Worm (Caenorhabditis elegans): ENCODE data around the gene dim-1.

dim-1 gene

ce11 chrX:8019665-8020064 is 38.4 kb downstream of the dim-1 start (continued):
- TF ChIP-seq Y105C5A.15 (GFP tag; IDR thresholded peaks at IDR 0.05) (no peak), lin-13 (GFP tag; optimal IDR thresholded peaks at IDR 0.05) (peak; percentile 59), spr-1 (tag; optimal IDR thresholded peaks at IDR 0.05) (no peak), nhr-237 (tag; optimal IDR thresholded peaks at IDR 0.05) (no peak), nhr-111 (GFP tag; optimal IDR thresholded peaks at IDR 0.05) (peak; percentile 18), T20F7.1 (GFP tag; optimal IDR thresholded peaks at IDR 0.05) (peak; percentile 75), skn-1 (tag; optimal IDR thresholded peaks at IDR 0.05) (no peak), pqm-1 (tag; optimal IDR thresholded peaks at IDR 0.05) (peak; percentile 24), F37D6.2 (tag; optimal IDR thresholded peaks at IDR 0.05) (peak; percentile 57), dmd-6 (GFP tag; IDR thresholded peaks at IDR 0.05) (peak; percentile 89), unc-130 (GFP tag; optimal IDR thresholded peaks at IDR 0.05) (no peak), nhr-10 (tag; optimal IDR thresholded peaks at IDR 0.05) (peak; percentile 84), mep-1 (tag; optimal IDR thresholded peaks at IDR 0.05) (peak; percentile 93)

ce11 chrX:8018441-8018840 is 39.6 kb downstream of the dim-1 start:
- TF ChIP-seq lin-39 (tag; optimal IDR thresholded peaks at IDR 0.05) (no peak), ceh-62 (tag; optimal IDR thresholded peaks at IDR 0.05) (no peak), lim-7 (GFP tag; IDR thresholded peaks at IDR 0.05) (no peak), mxl-3 (GFP tag; optimal IDR thresholded peaks at IDR 0.05) (peak; percentile 60), ama-1 (optimal IDR thresholded peaks at IDR 0.05) (peak; percentile 88), ceh-32 (tag; optimal IDR thresholded peaks at IDR 0.05; ENCODE audit: poor library complexity) (no peak), dve-1 (tag; optimal IDR thresholded peaks at IDR 0.05; ENCODE audit: insufficient read depth) (peak; percentile 31), mep-1 (tag; optimal IDR thresholded peaks at IDR 0.05) (peak; percentile 35), hlh-30 (tag; optimal IDR thresholded peaks at IDR 0.05; ENCODE audit: insufficient read depth) (peak; percentile 78), madf-5 (GFP tag; IDR thresholded peaks at IDR 0.05) (no peak), nhr-6 (tag; optimal IDR thresholded peaks at IDR 0.05) (peak; percentile 10), zip-11 (GFP tag; IDR thresholded peaks at IDR 0.05) (no peak), lsy-2 (tag; optimal IDR thresholded peaks at IDR 0.05) (peak in 1 of 2 experiments; percentile 10), skn-1 (tag; optimal IDR thresholded peaks at IDR 0.05) (no peak), arid-1 (GFP tag; conservative IDR thresholded peaks at IDR 0.05) (no peak), ceh-28 (tag; optimal IDR thresholded peaks at IDR 0.05) (no peak), zfp-3 (GFP tag; conservative IDR thresholded peaks at IDR 0.05) (0 out of 2 replicates have a peak, but pooled peaks have one; percentile 27), nhr-28 (tag; optimal IDR thresholded peaks at IDR 0.05) (peak; percentile 23), hif-1 (tag; optimal IDR thresholded peaks at IDR 0.05) (peak in 1 of 2 experiments; percentile 5), ces-1 (GFP tag; optimal IDR thresholded peaks at IDR 0.05) (no peak), madf-9 (GFP tag; conservative IDR thresholded peaks at IDR 0.05) (no peak), dmd-6 (GFP tag; IDR thresholded peaks at IDR 0.05) (peak; percentile 55), mdl-1 (tag; optimal IDR thresholded peaks at IDR 0.05) (peak in 1 of 2 experiments; percentile 55), Y105C5A.15 (GFP tag; IDR thresholded peaks at IDR 0.05) (no peak), aha-1 (tag) (peak; percentile 63), pha-4 (GFP tag; IDR thresholded peaks at IDR 0.05) (0 out of 2 replicates have a peak, but pooled peaks have one; percentile 6), pha-4 (tag; optimal IDR thresholded peaks at IDR 0.05) (peak; percentile 10), spr-1 (tag; optimal IDR thresholded peaks at IDR 0.05) (no peak), egl-43 (GFP tag; IDR thresholded peaks at IDR 0.05) (peak; percentile 42; the same call in 1 of the 2 replicates), attf-4 (tag; optimal IDR thresholded peaks at IDR 0.05) (no peak), mdt-29 (GFP tag; IDR thresholded peaks at IDR 0.05) (peak; percentile 16; the same call in 1 of the 2 replicates), ceh-20 (GFP tag; IDR thresholded peaks at IDR 0.05) (0 out of 2 replicates have a peak, but pooled peaks have one; percentile 26), hlh-11 (tag; optimal IDR thresholded peaks at IDR 0.05) (peak; percentile 70), nhr-41 (GFP tag; IDR thresholded peaks at IDR 0.05) (no peak), daf-16 (GFP tag; optimal IDR thresholded peaks at IDR 0.05) (no peak), daf-16 (tag; optimal IDR thresholded peaks at IDR 0.05) (peak; percentile 32), D1046.2 (GFP tag; IDR thresholded peaks at IDR 0.05) (peak; percentile 22; the same call in 1 of the 2 replicates)

Measured in whole organism, L4 larva.